Worm (Caenorhabditis elegans): ENCODE results near the gene Y41G9A.5.

- TF ChIP-seq him-1 (tag; optimal IDR thresholded peaks at IDR 0.05) (no peak), W03F9.2 (tag; optimal IDR thresholded peaks at IDR 0.05) (no peak)
These were observed 43.6 kb upstream of the Y41G9A.5 start for ce11 chrX:2902854-2903253.

Measured in whole organism, L4/young adult.